Fruit fly (Drosophila melanogaster): ENCODE results near the gene CG11248.
A peak's percentile ranks its signal among the peaks of the same experiment; 100 is the strongest.

Gene CG11248

dm6 chr3L:21640815-21641214 lies 39.0 kb upstream of the CG11248 start, which contains the start of gene Atox1 (continued):
- TF ChIP-seq CG11085 (GFP tag; IDR thresholded peaks at IDR 0.05) (no peak), TFAM (GFP tag; optimal IDR thresholded peaks at IDR 0.05) (no peak), Oli (tag; optimal IDR thresholded peaks at IDR 0.05) (no peak), gcm2 (GFP tag; optimal IDR thresholded peaks at IDR 0.05) (no peak), CG11398 (GFP tag; optimal IDR thresholded peaks at IDR 0.05) (no peak), Hmx (GFP tag; optimal IDR thresholded peaks at IDR 0.05) (no peak), GATAe (GFP tag; conservative IDR thresholded peaks at IDR 0.05) (no peak), pfk (GFP tag; optimal IDR thresholded peaks at IDR 0.05) (peak; percentile 49), phol (tag; optimal IDR thresholded peaks at IDR 0.05) (peak; percentile 86), nmo (GFP tag; optimal IDR thresholded peaks at IDR 0.05) (peak; percentile 67), CkIIα-i1 (GFP tag; IDR thresholded peaks at IDR 0.05) (no peak), CG16815 (GFP tag; optimal IDR thresholded peaks at IDR 0.05) (no peak), gfzf (GFP tag; optimal IDR thresholded peaks at IDR 0.05) (peak; percentile 99), CG11504 (tag; optimal IDR thresholded peaks at IDR 0.05) (no peak), luna (GFP tag; optimal IDR thresholded peaks at IDR 0.05) (peak; percentile 35), sd (tag; optimal IDR thresholded peaks at IDR 0.05) (peak; percentile 13), CG10366 (GFP tag; IDR thresholded peaks at IDR 0.05) (no peak), lmd (GFP tag; IDR thresholded peaks at IDR 0.05) (no peak), nerfin-1 (tag; optimal IDR thresholded peaks at IDR 0.05) (no peak), CG2129 (GFP tag; IDR thresholded peaks at IDR 0.05; ENCODE audit: partially characterized antibody) (no peak), trh (GFP tag; optimal IDR thresholded peaks at IDR 0.05) (no peak), CG8478 (optimal IDR thresholded peaks at IDR 0.05) (no peak), tio (GFP tag; optimal IDR thresholded peaks at IDR 0.05) (no peak), hkb (optimal IDR thresholded peaks at IDR 0.05) (peak; percentile 80), hkb (GFP tag; IDR thresholded peaks at IDR 0.05) (no peak), zfh2 (GFP tag; optimal IDR thresholded peaks at IDR 0.05) (no peak), bcd (GFP tag; optimal IDR thresholded peaks at IDR 0.05) (peak; percentile 57), YL-1 (GFP tag; optimal IDR thresholded peaks at IDR 0.05) (peak; percentile 53), Jarid2 (GFP tag; optimal IDR thresholded peaks at IDR 0.05) (peak; percentile 21), CG3847 (GFP tag; IDR thresholded peaks at IDR 0.05) (peak; percentile 77), eve (GFP tag; optimal IDR thresholded peaks at IDR 0.05) (no peak), CG12942 (GFP tag; optimal IDR thresholded peaks at IDR 0.05) (no peak), jigr1 (GFP tag; IDR thresholded peaks at IDR 0.05) (no peak), esg (GFP tag; conservative IDR thresholded peaks at IDR 0.05) (no peak), CG10462 (GFP tag; optimal IDR thresholded peaks at IDR 0.05) (no peak), Awh (GFP tag; IDR thresholded peaks at IDR 0.05) (no peak), ac (GFP tag; optimal IDR thresholded peaks at IDR 0.05) (no peak), aop (GFP tag; IDR thresholded peaks at IDR 0.05) (no peak), en (GFP tag; optimal IDR thresholded peaks at IDR 0.05) (no peak), NK7.1 (GFP tag; optimal IDR thresholded peaks at IDR 0.05) (no peak), CG1603 (tag; optimal IDR thresholded peaks at IDR 0.05) (peak; percentile 83), seq (GFP tag; IDR thresholded peaks at IDR 0.05) (no peak), fru (optimal IDR thresholded peaks at IDR 0.05) (no peak), HmgZ (tag; optimal IDR thresholded peaks at IDR 0.05) (peak; percentile 91), Lhr (GFP tag; optimal IDR thresholded peaks at IDR 0.05) (peak; percentile 97), CG9932 (GFP tag; IDR thresholded peaks at IDR 0.05) (no peak), pros (GFP tag; optimal IDR thresholded peaks at IDR 0.05) (no peak), D (optimal IDR thresholded peaks at IDR 0.05) (no peak), D (GFP tag; optimal IDR thresholded peaks at IDR 0.05) (no peak), Hr51 (GFP tag; optimal IDR thresholded peaks at IDR 0.05) (peak in 1 of 2 experiments; percentile 36), pita (GFP tag; optimal IDR thresholded peaks at IDR 0.05) (peak; percentile 95), CG11560 (tag; IDR thresholded peaks at IDR 0.05) (peak; percentile 54; the same call in 2 of the 3 replicates), Trl (optimal IDR thresholded peaks at IDR 0.05) (no peak), Trl (GFP tag; optimal IDR thresholded peaks at IDR 0.05) (peak; percentile 32)
